Worm (Caenorhabditis elegans) whole organism, L4/young adult: ENCODE results near the gene lec-3.

ENCODE experiments used
- W03F9.2 ChIP-seq: fragments of 150-350 bp; optimal IDR thresholded peaks from 2 replicates; lab custom pipeline; 2014; ENCODE audit warnings: missing biosample characterization, missing genetic modification characterization
- dao-5 ChIP-seq: sonication (generic microtip); optimal IDR thresholded peaks from 2 replicates; lab custom pipeline; 2016; ENCODE audit warnings: missing genotype, missing genetic modification characterization, moderate library complexity, missing compliant biosample characterization
- him-1 ChIP-seq: sonication (generic microtip); optimal IDR thresholded peaks from 2 replicates; lab custom pipeline; 2016; ENCODE audit warnings: missing genotype, missing genetic modification reagents, missing genetic modification characterization, missing compliant biosample characterization

DNA sequence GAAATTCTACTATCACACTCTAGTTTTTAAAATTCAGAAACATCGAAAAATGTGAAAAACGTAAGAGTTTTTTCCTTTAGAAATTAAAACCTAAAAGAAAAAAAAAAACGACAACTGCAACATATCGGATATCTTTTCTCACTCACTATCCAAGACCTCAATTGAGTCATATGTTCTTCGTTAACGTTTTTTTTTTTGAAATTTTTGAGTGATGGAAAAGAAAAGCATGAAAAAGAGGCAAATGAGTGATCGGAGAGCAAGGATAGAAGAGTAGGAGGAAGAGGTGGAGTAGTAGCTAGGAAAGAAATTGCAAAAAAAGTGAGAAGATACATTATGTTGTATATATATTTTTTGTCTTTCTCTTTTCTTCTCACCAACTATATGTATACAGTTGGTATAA is 1.4 kb upstream of the lec-3 start:
- TF ChIP-seq him-1 (tag; lab: Kevin White, UChicago), result no peak
- TF ChIP-seq dao-5 (tag; lab: Kevin White, UChicago), result no peak
- no peak for TF ChIP-seq W03F9.2
